Fruit fly (Drosophila melanogaster) whole organism, embryonic: ENCODE measurements around the gene Usp1.
A peak's percentile ranks its signal among the peaks of the same experiment; 100 is the strongest.

ENCODE experiments used
- Ada2b ChIP-seq: fragments of 200-800 bp; sonication (Bioruptor generic); IDR thresholded peaks from 2 replicates; pipeline ENCODE4 v1.3.6; 2022; ENCODE audit warnings: missing biosample characterization, missing genetic modification characterization
- Bteb2 ChIP-seq: fragments of 200-800 bp; sonication (Bioruptor generic); optimal IDR thresholded peaks from 2 replicates; lab custom pipeline; 2016; ENCODE audit warnings: missing biosample characterization, missing genetic modification characterization
- CG1647 ChIP-seq: fragments of 200-800 bp; sonication (Bioruptor generic); optimal IDR thresholded peaks from 3 replicates; lab custom pipeline; 2016; ENCODE audit warnings: missing biosample characterization, missing genetic modification characterization
- CG17385 ChIP-seq: fragments of 200-800 bp; sonication (Bioruptor generic); optimal IDR thresholded peaks from 3 replicates; lab custom pipeline; 2018; ENCODE audit warnings: missing biosample characterization, mild to moderate bottlenecking, missing genetic modification characterization
- CG18619 ChIP-seq: fragments of 200-800 bp; sonication (Bioruptor generic); optimal IDR thresholded peaks from 3 replicates; lab custom pipeline; 2017; ENCODE audit warnings: missing biosample characterization, mild to moderate bottlenecking, missing genetic modification characterization
- CG4707 ChIP-seq: fragments of 200-800 bp; sonication (Bioruptor generic); optimal IDR thresholded peaks from 2 replicates; lab custom pipeline; 2018; ENCODE audit warnings: missing biosample characterization, mild to moderate bottlenecking, missing genetic modification characterization, moderate library complexity
- CG6689 ChIP-seq: fragments of 200-800 bp; sonication (Bioruptor generic); IDR thresholded peaks from 2 replicates; pipeline ENCODE4 v1.3.6; 2022; ENCODE audit warnings: missing biosample characterization, missing genetic modification characterization
- CG8388 ChIP-seq: fragments of 200-800 bp; sonication (Bioruptor generic); optimal IDR thresholded peaks from 2 replicates; lab custom pipeline; 2019; ENCODE audit warnings: missing biosample characterization, mild to moderate bottlenecking, missing genetic modification characterization, moderate library complexity
- CG8765 ChIP-seq: fragments of 200-800 bp; sonication (Bioruptor generic); IDR thresholded peaks from 2 replicates; pipeline ENCODE4 v1.3.6; 2022; ENCODE audit warnings: missing biosample characterization, missing genetic modification characterization
- Dbx ChIP-seq: fragments of 200-800 bp; sonication (Bioruptor generic); IDR thresholded peaks from 3 replicates; pipeline ENCODE4 v1.3.6; 2022; ENCODE audit warnings: missing biosample characterization, missing genetic modification characterization
- Deaf1 ChIP-seq: fragments of 200-800 bp; optimal IDR thresholded peaks from 3 replicates; lab custom pipeline; 2019; ENCODE audit warnings: missing biosample characterization, mild to moderate bottlenecking, missing genetic modification characterization, moderate library complexity
- Dfd ChIP-seq, 2 experiments: fragments of >200 bp; optimal IDR thresholded peaks; 2 replicates each; lab custom pipeline; 2017; ENCODE audit warnings: missing biosample characterization in 2 of 2, missing genetic modification characterization in 2 of 2
- Dll ChIP-seq: fragments of 200-800 bp; sonication (Bioruptor generic); IDR thresholded peaks from 4 replicates; pipeline ENCODE4 v1.3.6; 2022; ENCODE audit warnings: missing biosample characterization, missing genetic modification characterization; ENCODE audit not compliant: partially characterized antibody
- Doc2 ChIP-seq: fragments of 200-800 bp; sonication (Bioruptor generic); IDR thresholded peaks from 2 replicates; pipeline ENCODE4 v1.3.6; 2022; ENCODE audit warnings: missing biosample characterization, missing genetic modification characterization
- Doc3 ChIP-seq: fragments of 200-800 bp; sonication (Bioruptor generic); IDR thresholded peaks from 3 replicates; pipeline ENCODE4 v1.3.6; 2022; ENCODE audit warnings: missing biosample characterization, missing genetic modification characterization; ENCODE audit not compliant: partially characterized antibody
- Dref ChIP-seq: fragments of 200-800 bp; sonication (Bioruptor generic); IDR thresholded peaks from 2 replicates; pipeline ENCODE4 v1.3.6; 2022; ENCODE audit warnings: missing biosample characterization, missing genetic modification characterization
- Hr51 ChIP-seq, 2 experiments: fragments of 200-800 bp; sonication (Bioruptor generic); optimal IDR thresholded peaks; 2 replicates in 1 of 2; 3 replicates in 1 of 2; lab custom pipeline; 2016 to 2018; ENCODE audit warnings: missing biosample characterization in 2 of 2, missing genetic modification characterization in 2 of 2, mild to moderate bottlenecking in 1 of 2, moderate library complexity in 1 of 2
- Jarid2 ChIP-seq: fragments of 200-800 bp; sonication (Bioruptor generic); optimal IDR thresholded peaks from 3 replicates; lab custom pipeline; 2017; ENCODE audit warnings: mild to moderate bottlenecking, missing biosample characterization, missing genetic modification reagents, missing genetic modification characterization
- MBD-R2 ChIP-seq: fragments of 200-800 bp; sonication (Bioruptor generic); IDR thresholded peaks from 2 replicates; pipeline ENCODE4 v1.3.6; 2022; ENCODE audit warnings: missing biosample characterization, missing genetic modification characterization
- Med ChIP-seq: fragments of 200-800 bp; sonication (Bioruptor generic); peaks from one replicate; lab custom pipeline; 2016; ENCODE audit warnings: missing biosample characterization, missing genetic modification characterization, mild to moderate bottlenecking, inconsistent platforms, moderate library complexity
- NFAT ChIP-seq: fragments of 200-800 bp; sonication (Bioruptor generic); IDR thresholded peaks from 2 replicates; pipeline ENCODE4 v1.3.6; 2022; ENCODE audit warnings: missing biosample characterization, missing genetic modification characterization
- Optix ChIP-seq: fragments of 200-800 bp; sonication (Bioruptor generic); IDR thresholded peaks from 3 replicates; pipeline ENCODE4 v1.3.6; 2022; ENCODE audit warnings: missing biosample characterization, missing genetic modification characterization
- Rx ChIP-seq: fragments of 200-800 bp; sonication (Bioruptor generic); IDR thresholded peaks from 2 replicates; pipeline ENCODE4 v1.3.6; 2022; ENCODE audit warnings: missing biosample characterization, missing genetic modification characterization
- Scr ChIP-seq: fragments of 200-800 bp; sonication (Bioruptor generic); IDR thresholded peaks from 2 replicates; pipeline ENCODE4 v1.3.6; 2022; ENCODE audit warnings: missing biosample characterization, missing genetic modification characterization; ENCODE audit not compliant: partially characterized antibody
- Six4 ChIP-seq: fragments of 200-800 bp; sonication (Bioruptor generic); optimal IDR thresholded peaks from 2 replicates; lab custom pipeline; 2016; ENCODE audit warnings: missing biosample characterization, missing genetic modification characterization
- Trl ChIP-seq, 3 experiments: fragments of >200 bp in 2 of 3; fragments of 200-800 bp in 1 of 3; sonication (Bioruptor generic) in 1 of 3; optimal IDR thresholded peaks; 2 replicates in 1 of 3; 3 replicates in 2 of 3; lab custom pipeline; 2016 to 2017; ENCODE audit warnings: missing biosample characterization in 1 of 3, missing genetic modification characterization in 1 of 3
- bsh ChIP-seq, 2 experiments: fragments of 200-800 bp; sonication (Bioruptor generic); optimal IDR thresholded peaks; 2 replicates each; lab custom pipeline; 2017 to 2018; ENCODE audit warnings: mild to moderate bottlenecking in 2 of 2, missing biosample characterization in 2 of 2, missing genetic modification characterization in 2 of 2, moderate library complexity in 1 of 2
- cas ChIP-seq: fragments of 200-800 bp; sonication (Bioruptor generic); IDR thresholded peaks from 2 replicates; pipeline ENCODE4 v1.3.6; 2022; ENCODE audit warnings: missing biosample characterization, missing genetic modification characterization
- cato ChIP-seq: fragments of 200-800 bp; sonication (Bioruptor generic); optimal IDR thresholded peaks from 2 replicates; lab custom pipeline; 2016; ENCODE audit warnings: missing biosample characterization, missing genetic modification characterization, borderline replicate concordance
- cg ChIP-seq: fragments of 200-800 bp; sonication (Bioruptor generic); optimal IDR thresholded peaks from 3 replicates; lab custom pipeline; 2019; ENCODE audit warnings: missing biosample characterization, mild to moderate bottlenecking, missing genetic modification characterization, moderate library complexity
- chinmo ChIP-seq: fragments of 200-800 bp; sonication (Bioruptor generic); IDR thresholded peaks from 4 replicates; pipeline ENCODE4 v1.3.6; 2022; ENCODE audit warnings: missing biosample characterization, missing genetic modification characterization; ENCODE audit not compliant: partially characterized antibody
- ci ChIP-seq: fragments of 200-800 bp; sonication (Bioruptor generic); IDR thresholded peaks from 3 replicates; pipeline ENCODE4 v1.3.6; 2022; ENCODE audit warnings: missing biosample characterization, missing genetic modification characterization
- dysf ChIP-seq: fragments of 200-800 bp; sonication (Bioruptor generic); IDR thresholded peaks from 3 replicates; pipeline ENCODE4 v1.3.6; 2022; ENCODE audit warnings: missing biosample characterization, missing genetic modification characterization
- ewg ChIP-seq: fragments of 200-800 bp; sonication (Bioruptor generic); optimal IDR thresholded peaks from 3 replicates; lab custom pipeline; 2017; ENCODE audit warnings: mild to moderate bottlenecking, missing biosample characterization, missing genetic modification reagents, missing genetic modification characterization
- her ChIP-seq: fragments of 200-800 bp; sonication (Bioruptor generic); optimal IDR thresholded peaks from 2 replicates; lab custom pipeline; 2016; ENCODE audit warnings: missing biosample characterization, missing genetic modification characterization
- ind ChIP-seq: fragments of 200-800 bp; sonication (Bioruptor generic); optimal IDR thresholded peaks from 3 replicates; lab custom pipeline; 2016; ENCODE audit warnings: missing biosample characterization, missing genetic modification characterization
- lmd ChIP-seq: fragments of 200-800 bp; sonication (Bioruptor generic); IDR thresholded peaks from 2 replicates; pipeline ENCODE4 v1.3.6; 2022; ENCODE audit warnings: missing biosample characterization, missing genetic modification characterization
- mld ChIP-seq: fragments of 200-800 bp; sonication (Bioruptor generic); IDR thresholded peaks from 3 replicates; pipeline ENCODE4 v1.3.6; 2022; ENCODE audit warnings: missing biosample characterization, missing genetic modification characterization; ENCODE audit not compliant: partially characterized antibody
- psq ChIP-seq: fragments of 200-800 bp; sonication (Bioruptor generic); optimal IDR thresholded peaks from 2 replicates; lab custom pipeline; 2017; ENCODE audit warnings: missing biosample characterization, missing genetic modification characterization
- ranshi ChIP-seq: fragments of 200-800 bp; sonication (Bioruptor generic); IDR thresholded peaks from 2 replicates; pipeline ENCODE4 v1.3.6; 2022; ENCODE audit warnings: missing biosample characterization, missing genetic modification characterization
- slbo ChIP-seq: fragments of 200-800 bp; sonication (Bioruptor generic); IDR thresholded peaks from 2 replicates; pipeline ENCODE4 v1.3.6; 2022; ENCODE audit warnings: missing biosample characterization, missing genetic modification characterization
- sqz ChIP-seq: fragments of 200-800 bp; sonication (Bioruptor generic); optimal IDR thresholded peaks from 3 replicates; lab custom pipeline; 2018; ENCODE audit warnings: missing biosample characterization, mild to moderate bottlenecking, missing genetic modification characterization
- sr ChIP-seq: fragments of 200-800 bp; sonication (Bioruptor generic); IDR thresholded peaks from 3 replicates; pipeline ENCODE4 v1.3.6; 2022; ENCODE audit warnings: missing biosample characterization, missing genetic modification characterization
- tio ChIP-seq: fragments of 200-800 bp; sonication (Bioruptor generic); optimal IDR thresholded peaks from 2 replicates; lab custom pipeline; 2017; ENCODE audit warnings: missing biosample characterization, missing genetic modification characterization, inconsistent platforms

Usp1 gene

dm6 chr3R:29230552-29231102 lies 1.7 kb downstream of the Usp1 start (continued):
- TF ChIP-seq Dref (GFP tag; lab: Robert Waterston, UW) (0 out of 2 replicates have a peak, but pooled peaks have one; percentile 23), CG6689 (GFP tag; lab: Robert Waterston, UW) (no peak), MBD-R2 (GFP tag; lab: Robert Waterston, UW) (peak; percentile 7; the same call in 1 of the 2 replicates), Dbx (0 out of 3 replicates have a peak, but pooled peaks have one; percentile 55), NFAT (GFP tag; lab: Robert Waterston, UW) (peak; percentile 33; the same call in 1 of the 2 replicates), slbo (peak; percentile 45; the same call in 1 of the 2 replicates), Med (GFP tag; lab: Kevin White, UChicago) (peak; percentile 83), CG8765 (GFP tag; lab: Robert Waterston, UW) (0 out of 2 replicates have a peak, but pooled peaks have one; percentile 7), Rx (GFP tag; lab: Robert Waterston, UW) (0 out of 2 replicates have a peak, but pooled peaks have one; percentile 5), dysf (GFP tag; lab: Robert Waterston, UW) (peak; percentile 24; the same call in 1 of the 3 replicates), CG4707 (GFP tag; lab: Kevin White, UChicago) (no peak), tio (no peak), ind (GFP tag; lab: Kevin White, UChicago) (peak; percentile 1), cato (no peak), ranshi (GFP tag; lab: Robert Waterston, UW) (peak; percentile 50; the same call in 1 of the 2 replicates), Ada2b (GFP tag; lab: Robert Waterston, UW) (0 out of 2 replicates have a peak, but pooled peaks have one; percentile 15), CG8388 (no peak)

- TF ChIP-seq cas (GFP tag; lab: Robert Waterston, UW) = no peak
- no peak for TF ChIP-seq CG18619 (GFP tag; lab: Kevin White, UChicago)
- no peak for TF ChIP-seq Bteb2 (GFP tag; lab: Kevin White, UChicago)
- no peak for TF ChIP-seq Dfd (GFP tag; optimal IDR thresholded peaks at IDR 0.05; lab: Kevin White, UChicago)
- TF ChIP-seq CG17385 (GFP tag; lab: Kevin White, UChicago) = no peak
- no peak for TF ChIP-seq Dll (GFP tag; lab: Robert Waterston, UW)
- no peak for TF ChIP-seq CG1647 (GFP tag; lab: Kevin White, UChicago)
Observed at dm6 chr3R:29238623-29239022, 9.7 kb downstream of the Usp1 start, which contains the start of gene CG11951. Gene CG11951, minus strand, starts transcription at chr3R:29238723.

dm6 chr3R:29244727-29245126 lies 15.8 kb downstream of the Usp1 start, which contains the start of gene CG31445:
Gene CG31445, minus strand, starts transcription at chr3R:29244827.
- TF ChIP-seq Hr51 (GFP tag; optimal IDR thresholded peaks at IDR 0.05; lab: Kevin White, UChicago) (no peak), sr (GFP tag; lab: Robert Waterston, UW) (no peak), Optix (GFP tag; lab: Robert Waterston, UW) (no peak), psq (GFP tag; lab: Kevin White, UChicago) (no peak), Six4 (GFP tag; lab: Kevin White, UChicago) (no peak), lmd (no peak), CG6689 (GFP tag; lab: Robert Waterston, UW) (no peak), her (GFP tag; lab: Kevin White, UChicago) (no peak), Doc3 (no peak), sqz (no peak)

dm6 chr3R:29250272-29251018 lies 21.5 kb downstream of the Usp1 start, which contains the start of gene SP1029:
Gene SP1029, minus strand, starts transcription at chr3R:29250451.
- peak; percentile 21; the same call in 1 of the 2 replicates for TF ChIP-seq Scr (GFP tag; lab: Robert Waterston, UW)
- TF ChIP-seq Deaf1 = peak; percentile 76
- TF ChIP-seq cg (GFP tag; lab: Kevin White, UChicago) = peak; percentile 15
- no peak for TF ChIP-seq ci (GFP tag; lab: Robert Waterston, UW)
- TF ChIP-seq Trl (optimal IDR thresholded peaks at IDR 0.05; lab: Kevin White, UChicago) = peak in 1 of 2 experiments; percentile 12
- no peak for TF ChIP-seq Trl (GFP tag; optimal IDR thresholded peaks at IDR 0.05; lab: Kevin White, UChicago)
- TF ChIP-seq mld (GFP tag; lab: Robert Waterston, UW) = 0 out of 3 replicates have a peak, but pooled peaks have one; percentile 20
- peak; percentile 36 for TF ChIP-seq Jarid2 (GFP tag; lab: Kevin White, UChicago)
- TF ChIP-seq chinmo = 0 out of 4 replicates have a peak, but pooled peaks have one; percentile 60
- peak; percentile 24 for TF ChIP-seq ewg (GFP tag; lab: Kevin White, UChicago)
- no peak for TF ChIP-seq Doc2 (GFP tag; lab: Robert Waterston, UW)
- peak in 1 of 2 experiments; percentile 35 for TF ChIP-seq bsh (GFP tag; optimal IDR thresholded peaks at IDR 0.05; lab: Kevin White, UChicago)
